Worm (Caenorhabditis elegans) whole organism, L4 larva: Measurements from ENCODE around the gene fbxa-86.

Experiments used
- F44E2.7 ChIP-seq: fragments of 200-800 bp; sonication (Bioruptor generic); IDR thresholded peaks from 2 replicates; pipeline ENCODE4 v2.1.2; 2022; ENCODE audit warnings: missing genetic modification characterization, missing compliant biosample characterization
- nhr-42 ChIP-seq: fragments of 200-800 bp; sonication (Bioruptor generic); IDR thresholded peaks from 2 replicates; pipeline ENCODE4 v1.3.6; 2022; ENCODE audit warnings: missing genetic modification characterization, missing compliant biosample characterization

The fbxa-86 gene

ce11 chrIV:4887258-4887657 is 50.6 kb downstream of the fbxa-86 start, which contains the start of gene T08B6.1:
T08B6.1 (minus strand) TSS chrIV:4887358.
- TF ChIP-seq F44E2.7 (GFP tag; lab: Robert Waterston, UW) (no peak), nhr-42 (no peak)
